Worm (Caenorhabditis elegans) whole organism, L2 larva: ENCODE measurements around the gene W09H1.3.

Source experiments
- ZK546.5 ChIP-seq: sonication (generic microtip); optimal IDR thresholded peaks from 2 replicates; lab custom pipeline; 2017; ENCODE audit warnings: missing biosample characterization, missing genetic modification characterization
- ama-1 ChIP-seq: fragments of 150-350 bp; optimal IDR thresholded peaks from 2 replicates; lab custom pipeline; 2018; ENCODE audit warnings: inconsistent platforms
- ceh-82 ChIP-seq: fragments of 150-350 bp; optimal IDR thresholded peaks from 2 replicates; lab custom pipeline; 2014; ENCODE audit warnings: missing biosample characterization, missing genetic modification characterization
- elt-3 ChIP-seq: sonication (generic microtip); optimal IDR thresholded peaks from 2 replicates; lab custom pipeline; 2017; ENCODE audit warnings: missing biosample characterization, missing genetic modification characterization
- fos-1 ChIP-seq: fragments of 150-350 bp; optimal IDR thresholded peaks from 2 replicates; lab custom pipeline; 2014; ENCODE audit warnings: missing biosample characterization, missing genetic modification characterization
- lin-39 ChIP-seq: fragments of 150-350 bp; optimal IDR thresholded peaks from 2 replicates; lab custom pipeline; 2014; ENCODE audit warnings: missing biosample characterization, missing genetic modification reagents, missing genetic modification characterization
- mdl-1 ChIP-seq, 2 experiments: fragments of 150-350 bp in 1 of 2; sonication (generic microtip) in 1 of 2; optimal IDR thresholded peaks; 2 replicates each; lab custom pipeline; 2017; ENCODE audit warnings: missing biosample characterization in 2 of 2, missing genetic modification characterization in 2 of 2
- nhr-10 ChIP-seq: sonication (generic microtip); optimal IDR thresholded peaks from 2 replicates; lab custom pipeline; 2017; ENCODE audit warnings: missing biosample characterization, missing genetic modification characterization
- unc-62 ChIP-seq: fragments of 150-350 bp; optimal IDR thresholded peaks from 2 replicates; lab custom pipeline; 2014; ENCODE audit warnings: missing biosample characterization, missing genetic modification reagents, missing genetic modification characterization

ce11 chrII:13167493-13167892, 16.7 kb upstream of the W09H1.3 start:
- TF ChIP-seq ceh-82 (no peak), ZK546.5 (tag; lab: Kevin White, UChicago) (no peak), ama-1 (no peak), elt-3 (tag; lab: Kevin White, UChicago) (no peak), lin-39 (tag; lab: Kevin White, UChicago) (no peak), mdl-1 (tag; optimal IDR thresholded peaks at IDR 0.05; lab: Kevin White, UChicago) (no peak), unc-62 (GFP tag; lab: Kevin White, UChicago) (no peak), nhr-10 (tag; lab: Kevin White, UChicago) (no peak), fos-1 (tag; lab: Kevin White, UChicago) (no peak)
